Fruit fly (Drosophila melanogaster) whole organism, pupa: ENCODE data around the gene CG14237.

Experiments used
- CG10348 ChIP-seq: fragments of 200-800 bp; sonication (Bioruptor generic); IDR thresholded peaks from 2 replicates; pipeline ENCODE4 v1.3.6; 2022; ENCODE audit warnings: missing biosample characterization, missing genetic modification characterization
- CG12605 ChIP-seq: fragments of 200-800 bp; sonication (Bioruptor generic); IDR thresholded peaks from 2 replicates; pipeline ENCODE4 v1.3.6; 2022; ENCODE audit warnings: missing biosample characterization, missing genetic modification characterization
- CG13204 ChIP-seq: fragments of 200-800 bp; sonication (Bioruptor generic); optimal IDR thresholded peaks from 2 replicates; lab custom pipeline; 2018; ENCODE audit warnings: missing biosample characterization, mild to moderate bottlenecking, missing genetic modification characterization, moderate library complexity
- CG14655 ChIP-seq: fragments of 200-800 bp; sonication (Bioruptor generic); optimal IDR thresholded peaks from 3 replicates; lab custom pipeline; 2017; ENCODE audit warnings: mild to moderate bottlenecking, missing biosample characterization, missing genetic modification reagents, missing genetic modification characterization
- CG15710 ChIP-seq: fragments of 200-800 bp; sonication (Bioruptor generic); optimal IDR thresholded peaks from 2 replicates; lab custom pipeline; 2018; ENCODE audit warnings: missing biosample characterization, mild to moderate bottlenecking, missing genetic modification characterization, moderate library complexity
- CG17806 ChIP-seq: fragments of 200-800 bp; sonication (Bioruptor generic); optimal IDR thresholded peaks from 2 replicates; lab custom pipeline; 2018; ENCODE audit warnings: missing biosample characterization, mild to moderate bottlenecking, missing genetic modification characterization, moderate library complexity
- CG32121 ChIP-seq: fragments of 200-800 bp; sonication (Bioruptor generic); IDR thresholded peaks from 2 replicates; pipeline ENCODE4 v1.3.6; 2022; ENCODE audit warnings: missing biosample characterization, missing genetic modification characterization
- CG34367 ChIP-seq: fragments of 200-800 bp; sonication (Bioruptor generic); optimal IDR thresholded peaks from 2 replicates; lab custom pipeline; 2018; ENCODE audit warnings: missing biosample characterization, mild to moderate bottlenecking, missing genetic modification characterization
- CG4496 ChIP-seq: fragments of 200-800 bp; sonication (Bioruptor generic); IDR thresholded peaks from 3 replicates; pipeline ENCODE4 v1.3.6; 2022; ENCODE audit warnings: missing biosample characterization, missing genetic modification characterization
- CG8159 ChIP-seq: fragments of 200-800 bp; sonication (Bioruptor generic); optimal IDR thresholded peaks from 3 replicates; lab custom pipeline; 2018; ENCODE audit warnings: missing biosample characterization, mild to moderate bottlenecking, missing genetic modification characterization, moderate library complexity
- CG8301 ChIP-seq: fragments of 200-800 bp; sonication (Bioruptor generic); optimal IDR thresholded peaks from 2 replicates; lab custom pipeline; 2018; ENCODE audit warnings: missing biosample characterization, mild to moderate bottlenecking, missing genetic modification characterization
- CG9948 ChIP-seq: fragments of 200-800 bp; sonication (Bioruptor generic); optimal IDR thresholded peaks from 2 replicates; lab custom pipeline; 2018; ENCODE audit warnings: missing biosample characterization, mild to moderate bottlenecking, missing genetic modification characterization, moderate library complexity
- D1 ChIP-seq: fragments of 200-800 bp; sonication (Bioruptor generic); optimal IDR thresholded peaks from 2 replicates; lab custom pipeline; 2018; ENCODE audit warnings: missing biosample characterization, mild to moderate bottlenecking, missing genetic modification characterization, moderate library complexity
- EcR ChIP-seq: fragments of 200-800 bp; sonication (Bioruptor generic); optimal IDR thresholded peaks from 3 replicates; lab custom pipeline; 2019; ENCODE audit warnings: missing biosample characterization, missing genetic modification characterization, mild to moderate bottlenecking, moderate library complexity, missing genetic modification reagents
- Ets98B ChIP-seq: fragments of 200-800 bp; sonication (Bioruptor generic); IDR thresholded peaks from 2 replicates; pipeline ENCODE4 v1.3.6; 2022; ENCODE audit warnings: missing biosample characterization, missing genetic modification characterization
- Pif1A ChIP-seq: fragments of 200-800 bp; sonication (Bioruptor generic); optimal IDR thresholded peaks from 3 replicates; lab custom pipeline; 2016; ENCODE audit warnings: missing biosample characterization, missing genetic modification characterization
- Pif1B ChIP-seq: fragments of 200-800 bp; sonication (Bioruptor generic); optimal IDR thresholded peaks from 3 replicates; lab custom pipeline; 2016; ENCODE audit warnings: missing biosample characterization, missing genetic modification characterization
- Snoo ChIP-seq: fragments of 200-800 bp; sonication (Bioruptor generic); optimal IDR thresholded peaks from 3 replicates; lab custom pipeline; 2017; ENCODE audit warnings: missing biosample characterization, mild to moderate bottlenecking, missing genetic modification characterization, inconsistent platforms
- fd96Ca ChIP-seq: fragments of 200-800 bp; sonication (Bioruptor generic); IDR thresholded peaks from 3 replicates; pipeline ENCODE4 v1.3.6; 2022; ENCODE audit warnings: missing biosample characterization, missing genetic modification characterization
- gl ChIP-seq: fragments of 200-800 bp; sonication (Bioruptor generic); optimal IDR thresholded peaks from 2 replicates; lab custom pipeline; 2018; ENCODE audit warnings: missing biosample characterization, mild to moderate bottlenecking, missing genetic modification characterization
- rn ChIP-seq: fragments of 200-800 bp; sonication (Bioruptor generic); IDR thresholded peaks from 2 replicates; pipeline ENCODE4 v1.3.6; 2022; ENCODE audit warnings: missing biosample characterization, missing genetic modification characterization

The CG14237 gene

DNA sequence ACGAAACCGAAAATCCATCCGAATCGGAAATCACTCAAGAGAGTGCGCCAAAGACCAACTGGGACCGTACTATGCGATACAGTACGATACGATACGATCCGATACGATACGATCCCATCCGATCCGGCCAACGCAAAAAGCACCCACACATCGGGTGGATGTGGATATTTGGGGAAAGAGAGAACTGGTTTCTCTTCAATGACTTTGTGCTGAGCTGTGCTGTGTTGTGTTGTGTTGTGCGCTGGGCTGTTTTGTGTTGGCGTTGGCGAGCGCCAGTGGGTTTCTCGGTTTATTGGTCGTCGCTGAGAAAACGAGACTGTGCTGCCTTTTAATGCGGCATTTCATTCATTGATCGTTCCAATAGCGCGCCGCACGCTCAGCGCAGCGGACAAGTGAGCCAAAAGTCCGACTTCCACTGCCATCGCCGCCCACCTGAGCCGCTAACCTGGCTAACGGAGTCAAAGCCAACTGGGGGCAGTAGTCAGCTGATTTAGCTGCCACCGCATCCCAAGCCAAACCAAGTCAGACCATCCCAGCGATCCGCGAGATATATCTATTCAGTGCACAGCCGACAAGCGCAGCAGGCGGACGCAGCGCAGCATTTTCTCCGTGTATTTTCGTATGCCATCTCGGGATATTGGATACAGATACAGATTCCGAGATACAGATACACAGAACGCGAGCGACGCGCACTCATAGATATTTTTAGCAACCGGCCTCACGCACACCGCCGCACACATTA is 16.1 kb upstream of the CG14237 start, which contains the start of gene tx:
tx (plus strand) TSS at position 324 of the 742 bp plus-strand sequence.
- TF ChIP-seq Pif1A (GFP tag; lab: Kevin White, UChicago) (no peak), CG17806 (tag; lab: Kevin White, UChicago) (no peak), Ets98B (peak; percentile 9; the same call in 1 of the 2 replicates), rn (GFP tag; lab: Robert Waterston, UW) (no peak), CG10348 (GFP tag; lab: Robert Waterston, UW) (no peak), D1 (no peak), CG12605 (GFP tag; lab: Robert Waterston, UW) (peak; percentile 10; the same call in 1 of the 2 replicates), CG13204 (GFP tag; lab: Kevin White, UChicago) (peak; percentile 56), CG9948 (tag; lab: Kevin White, UChicago) (no peak), fd96Ca (GFP tag; lab: Robert Waterston, UW) (no peak; the same call in 2 of the 3 replicates), Pif1B (GFP tag; lab: Kevin White, UChicago) (no peak), CG4496 (GFP tag; lab: Robert Waterston, UW) (0 out of 3 replicates have a peak, but pooled peaks have one; percentile 7), CG32121 (GFP tag; lab: Robert Waterston, UW) (0 out of 2 replicates have a peak, but pooled peaks have one; percentile 38)

dm6 chr3R:26442609-26443180 is 14.0 kb upstream of the CG14237 start:
- TF ChIP-seq Ets98B: peak; percentile 70
- no peak for TF ChIP-seq EcR (GFP tag; lab: Kevin White, UChicago)
- TF ChIP-seq CG17806 (tag; lab: Kevin White, UChicago): no peak
- peak; percentile 66; the same call in 2 of the 3 replicates for TF ChIP-seq CG4496 (GFP tag; lab: Robert Waterston, UW)
- TF ChIP-seq CG10348 (GFP tag; lab: Robert Waterston, UW): no peak
- TF ChIP-seq CG12605 (GFP tag; lab: Robert Waterston, UW): peak; percentile 57; the same call in 1 of the 2 replicates
- peak; percentile 57; the same call in 2 of the 3 replicates for TF ChIP-seq fd96Ca (GFP tag; lab: Robert Waterston, UW)
- peak; percentile 40 for TF ChIP-seq rn (GFP tag; lab: Robert Waterston, UW)
- peak; percentile 51 for TF ChIP-seq CG14655
- no peak for TF ChIP-seq CG13204 (GFP tag; lab: Kevin White, UChicago)
- peak; percentile 46 for TF ChIP-seq CG8301
- TF ChIP-seq gl (tag; lab: Kevin White, UChicago): peak; percentile 2
- TF ChIP-seq CG32121 (GFP tag; lab: Robert Waterston, UW): peak; percentile 62

- peak; percentile 41 for TF ChIP-seq CG14655
- no peak for TF ChIP-seq fd96Ca (GFP tag; lab: Robert Waterston, UW)
- no peak for TF ChIP-seq CG10348 (GFP tag; lab: Robert Waterston, UW)
- no peak for TF ChIP-seq D1
- TF ChIP-seq Pif1A (GFP tag; lab: Kevin White, UChicago): no peak
- TF ChIP-seq CG4496 (GFP tag; lab: Robert Waterston, UW): 0 out of 3 replicates have a peak, but pooled peaks have one; percentile 42
- TF ChIP-seq CG9948 (tag; lab: Kevin White, UChicago): no peak
- peak; percentile 4 for TF ChIP-seq CG8159 (tag; lab: Kevin White, UChicago)
- no peak for TF ChIP-seq rn (GFP tag; lab: Robert Waterston, UW)
- TF ChIP-seq EcR (GFP tag; lab: Kevin White, UChicago): no peak
- TF ChIP-seq CG8301: peak; percentile 25
These were observed 13.3 kb upstream of the CG14237 start for dm6 chr3R:26443343-26443742.

- TF ChIP-seq gl (tag; lab: Kevin White, UChicago) (no peak), CG9948 (tag; lab: Kevin White, UChicago) (peak; percentile 48), CG32121 (GFP tag; lab: Robert Waterston, UW) (peak; percentile 40; the same call in 1 of the 2 replicates), CG8159 (tag; lab: Kevin White, UChicago) (peak; percentile 54), CG17806 (tag; lab: Kevin White, UChicago) (peak; percentile 53), CG34367 (tag; lab: Kevin White, UChicago) (no peak), CG4496 (GFP tag; lab: Robert Waterston, UW) (0 out of 3 replicates have a peak, but pooled peaks have one; percentile 17), Pif1A (GFP tag; lab: Kevin White, UChicago) (peak; percentile 43), Pif1B (GFP tag; lab: Kevin White, UChicago) (no peak), CG13204 (GFP tag; lab: Kevin White, UChicago) (no peak), Ets98B (peak; percentile 53; the same call in 1 of the 2 replicates), CG14655 (peak; percentile 87), CG8301 (peak; percentile 85), fd96Ca (GFP tag; lab: Robert Waterston, UW) (peak; percentile 38; the same call in 1 of the 3 replicates)
These were observed 12.7 kb upstream of the CG14237 start for dm6 chr3R:26443875-26444511.

dm6 chr3R:26448779-26449178 is 7.9 kb upstream of the CG14237 start, which contains the start of gene Hex-t1:
Gene Hex-t1 (plus strand): TSS chr3R:26449079.
- TF ChIP-seq CG10348 (GFP tag; lab: Robert Waterston, UW) (no peak), CG4496 (GFP tag; lab: Robert Waterston, UW) (no peak), CG15710 (tag; lab: Kevin White, UChicago) (no peak), CG14655 (no peak), Snoo (no peak), fd96Ca (GFP tag; lab: Robert Waterston, UW) (no peak), CG32121 (GFP tag; lab: Robert Waterston, UW) (no peak)
